Worm (Caenorhabditis elegans) whole organism, mixed stage, embryonic: ENCODE measurements around the gene alh-7.
A peak's percentile ranks its signal among the peaks of the same experiment; 100 is the strongest.

ENCODE experiments used
- M03D4.4 ChIP-seq: sonication (generic microtip); optimal IDR thresholded peaks from 2 replicates; lab custom pipeline; 2017; ENCODE audit warnings: mild to moderate bottlenecking, missing genetic modification characterization, missing compliant biosample characterization
- bed-3 ChIP-seq: fragments of 200-800 bp; sonication (Bioruptor generic); optimal IDR thresholded peaks from 3 replicates; lab custom pipeline; 2018; ENCODE audit warnings: mild to moderate bottlenecking, missing genetic modification characterization, moderate library complexity, missing compliant biosample characterization
- blmp-1 ChIP-seq: fragments of 150-350 bp; optimal IDR thresholded peaks from 2 replicates; lab custom pipeline; 2014; ENCODE audit warnings: missing biosample characterization, missing genetic modification characterization
- ceh-39 ChIP-seq: fragments of 150-350 bp; optimal IDR thresholded peaks from 2 replicates; lab custom pipeline; 2014; ENCODE audit warnings: missing biosample characterization, missing genetic modification characterization
- ceh-83 ChIP-seq: fragments of 200-800 bp; sonication (Bioruptor generic); optimal IDR thresholded peaks from 2 replicates; lab custom pipeline; 2018; ENCODE audit warnings: mild to moderate bottlenecking, missing genetic modification characterization, missing compliant biosample characterization
- ces-1 ChIP-seq: fragments of 150-350 bp; optimal IDR thresholded peaks from 2 replicates; lab custom pipeline; 2014; ENCODE audit warnings: missing biosample characterization, missing genetic modification reagents, missing genetic modification characterization
- cnd-1 ChIP-seq: fragments of 200-800 bp; sonication (Bioruptor generic); optimal IDR thresholded peaks from 2 replicates; lab custom pipeline; 2018; ENCODE audit warnings: mild to moderate bottlenecking, missing genetic modification characterization, missing compliant biosample characterization
- elt-3 ChIP-seq: fragments of 150-350 bp; optimal IDR thresholded peaks from 2 replicates; lab custom pipeline; 2014; ENCODE audit warnings: missing biosample characterization, missing genetic modification characterization
- flh-1 ChIP-seq: fragments of 200-800 bp; sonication (Bioruptor generic); optimal IDR thresholded peaks from 2 replicates; lab custom pipeline; 2018; ENCODE audit warnings: mild to moderate bottlenecking, missing genetic modification characterization, moderate library complexity, missing compliant biosample characterization
- ham-2 ChIP-seq: fragments of 200-800 bp; sonication (Bioruptor generic); optimal IDR thresholded peaks from 2 replicates; lab custom pipeline; 2018; ENCODE audit warnings: mild to moderate bottlenecking, missing genetic modification characterization, missing compliant biosample characterization
- hlh-1 ChIP-seq: fragments of 150-350 bp; optimal IDR thresholded peaks from 2 replicates; lab custom pipeline; 2014; ENCODE audit warnings: missing biosample characterization, missing genetic modification reagents, missing genetic modification characterization
- lin-13 ChIP-seq: fragments of 150-350 bp; optimal IDR thresholded peaks from 2 replicates; lab custom pipeline; 2014; ENCODE audit warnings: missing biosample characterization, missing genetic modification characterization
- lin-32 ChIP-seq: fragments of 200-800 bp; sonication (Bioruptor generic); optimal IDR thresholded peaks from 2 replicates; lab custom pipeline; 2018; ENCODE audit warnings: mild to moderate bottlenecking, missing genetic modification characterization, missing compliant biosample characterization
- lsy-2 ChIP-seq: fragments of 150-350 bp; optimal IDR thresholded peaks from 2 replicates; lab custom pipeline; 2014; ENCODE audit warnings: missing biosample characterization, missing genetic modification characterization
- mab-5 ChIP-seq: fragments of 150-350 bp; optimal IDR thresholded peaks from 2 replicates; lab custom pipeline; 2014; ENCODE audit warnings: missing biosample characterization, missing genetic modification characterization
- mep-1 ChIP-seq: fragments of 150-350 bp; optimal IDR thresholded peaks from 2 replicates; lab custom pipeline; 2017; ENCODE audit warnings: missing biosample characterization, missing genetic modification reagents, missing genetic modification characterization, inconsistent platforms
- mls-2 ChIP-seq: sonication (generic microtip); optimal IDR thresholded peaks from 2 replicates; lab custom pipeline; 2016; ENCODE audit warnings: mild to moderate bottlenecking, missing genetic modification characterization, moderate library complexity, missing compliant biosample characterization
- nhr-12 ChIP-seq: fragments of 150-350 bp; optimal IDR thresholded peaks from 2 replicates; lab custom pipeline; 2014; ENCODE audit warnings: missing biosample characterization, missing genetic modification characterization
- nhr-2 ChIP-seq: fragments of 150-350 bp; optimal IDR thresholded peaks from 2 replicates; lab custom pipeline; 2014; ENCODE audit warnings: missing biosample characterization, missing genetic modification characterization
- nhr-237 ChIP-seq: fragments of 150-350 bp; optimal IDR thresholded peaks from 2 replicates; lab custom pipeline; 2014; ENCODE audit warnings: missing biosample characterization, missing genetic modification characterization
- nhr-28 ChIP-seq: fragments of 150-350 bp; optimal IDR thresholded peaks from 2 replicates; lab custom pipeline; 2014; ENCODE audit warnings: missing biosample characterization, missing genetic modification characterization
- nhr-76 ChIP-seq: sonication (generic microtip); optimal IDR thresholded peaks from 2 replicates; lab custom pipeline; 2017; ENCODE audit warnings: missing biosample characterization, missing genetic modification characterization
- pha-4 ChIP-seq: fragments of 150-350 bp; optimal IDR thresholded peaks from 2 replicates; lab custom pipeline; 2018; ENCODE audit warnings: missing biosample characterization, missing genetic modification reagents, missing genetic modification characterization
- sem-2 ChIP-seq: fragments of 200-800 bp; sonication (Bioruptor generic); optimal IDR thresholded peaks from 2 replicates; lab custom pipeline; 2018; ENCODE audit warnings: mild to moderate bottlenecking, missing genetic modification characterization, missing compliant biosample characterization
- snpc-4 ChIP-seq: fragments of 150-350 bp; optimal IDR thresholded peaks from 2 replicates; lab custom pipeline; 2014; ENCODE audit warnings: missing biosample characterization, missing genetic modification characterization
- sptf-1 ChIP-seq: sonication (generic microtip); optimal IDR thresholded peaks from 2 replicates; lab custom pipeline; 2017; ENCODE audit warnings: mild to moderate bottlenecking, missing genetic modification characterization, moderate library complexity, missing compliant biosample characterization
- tbx-8 ChIP-seq: fragments of 200-800 bp; sonication (Bioruptor generic); optimal IDR thresholded peaks from 2 replicates; lab custom pipeline; 2018; ENCODE audit warnings: mild to moderate bottlenecking, missing genetic modification characterization, moderate library complexity, missing compliant biosample characterization
- unc-120 ChIP-seq: sonication (generic microtip); optimal IDR thresholded peaks from 2 replicates; lab custom pipeline; 2017; ENCODE audit warnings: missing genetic modification characterization, missing compliant biosample characterization; ENCODE audit not compliant: poor library complexity, severe bottlenecking
- unc-39 ChIP-seq: fragments of 150-350 bp; optimal IDR thresholded peaks from 2 replicates; lab custom pipeline; 2014; ENCODE audit warnings: missing biosample characterization, missing genetic modification characterization
- unc-62 ChIP-seq: fragments of 150-350 bp; optimal IDR thresholded peaks from 2 replicates; lab custom pipeline; 2014; ENCODE audit warnings: missing biosample characterization, missing genetic modification reagents, missing genetic modification characterization
- zip-8 ChIP-seq: fragments of 150-350 bp; optimal IDR thresholded peaks from 2 replicates; lab custom pipeline; 2014; ENCODE audit warnings: missing biosample characterization, missing genetic modification characterization
- ztf-11 ChIP-seq: fragments of 150-350 bp; optimal IDR thresholded peaks from 2 replicates; lab custom pipeline; 2014; ENCODE audit warnings: missing biosample characterization, missing genetic modification characterization

Gene alh-7

DNA sequence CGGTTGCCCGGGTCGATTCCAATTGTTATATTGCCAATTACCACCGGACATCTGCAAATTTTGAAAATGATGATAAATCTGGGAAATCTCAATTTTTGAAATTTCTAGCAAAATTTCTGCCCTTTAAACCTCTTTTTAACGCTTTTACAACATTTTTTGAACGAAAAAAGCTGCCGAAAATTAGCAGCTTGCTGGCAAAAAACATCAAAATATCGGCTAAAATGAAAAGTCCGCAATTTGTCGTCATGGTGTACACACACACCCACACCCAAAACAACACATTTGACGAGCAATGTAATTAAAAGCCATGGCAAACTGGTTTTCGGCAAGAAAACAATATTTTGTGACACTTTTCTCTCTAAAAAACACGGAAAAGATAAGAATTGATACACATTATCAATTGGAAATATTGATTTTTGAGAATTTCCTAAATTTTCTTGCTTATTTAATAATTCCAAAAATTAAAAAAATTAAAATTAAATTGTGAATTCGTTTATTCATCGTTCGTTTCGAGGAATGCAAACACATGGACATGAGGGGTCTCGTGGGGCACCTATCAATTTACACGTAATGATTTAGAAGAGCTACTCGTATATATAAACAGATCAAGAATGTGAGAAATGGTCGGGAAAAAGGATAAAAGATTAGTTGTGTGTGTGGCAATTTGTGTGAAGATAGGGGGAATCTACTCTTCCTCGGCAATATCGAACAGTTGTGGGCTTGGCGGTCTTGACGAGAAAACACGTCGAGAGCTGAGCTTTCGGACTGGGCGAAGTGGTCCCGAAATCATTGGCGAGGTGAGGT lies 30.8 kb downstream of the alh-7 start, which contains the start of gene pqn-27 (continued):
- TF ChIP-seq nhr-76 (no peak), mab-5 (tag; lab: Kevin White, UChicago) (peak; percentile 44), nhr-2 (tag; lab: Kevin White, UChicago) (no peak), sem-2 (no peak), zip-8 (tag; lab: Kevin White, UChicago) (no peak), ceh-39 (no peak), elt-3 (tag; lab: Kevin White, UChicago) (no peak), ham-2 (GFP tag; lab: Kevin White, UChicago) (peak; percentile 46), ztf-11 (tag; lab: Kevin White, UChicago) (no peak), nhr-28 (tag; lab: Kevin White, UChicago) (no peak), tbx-8 (no peak), ces-1 (GFP tag; lab: Kevin White, UChicago) (peak; percentile 87)

DNA sequence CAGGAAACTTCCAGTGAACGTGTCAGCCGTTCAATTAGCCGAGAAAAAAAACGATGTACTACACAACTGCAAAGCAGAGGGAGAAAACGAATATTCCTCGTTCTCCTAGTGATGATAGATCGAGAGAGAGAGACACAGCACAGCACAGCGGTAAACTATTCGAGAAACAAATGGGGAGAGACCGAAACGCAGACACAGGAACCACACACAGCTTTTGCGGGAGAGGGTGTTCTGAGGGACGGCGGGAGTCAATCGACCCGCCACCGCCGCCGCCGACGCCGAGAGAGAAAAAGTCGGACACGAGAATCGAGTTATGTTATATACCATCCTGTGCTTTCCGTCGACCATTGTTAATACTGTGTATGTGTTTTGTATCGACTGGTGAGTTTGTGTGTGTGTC lies 35.0 kb downstream of the alh-7 start:
- TF ChIP-seq pha-4 (tag; lab: Kevin White, UChicago) (peak; percentile 41), unc-120 (tag; lab: Kevin White, UChicago) (peak; percentile 32), hlh-1 (tag; lab: Kevin White, UChicago) (peak; percentile 28), cnd-1 (peak; percentile 18), bed-3 (GFP tag; lab: Kevin White, UChicago) (no peak), unc-62 (GFP tag; lab: Kevin White, UChicago) (peak; percentile 49)

DNA sequence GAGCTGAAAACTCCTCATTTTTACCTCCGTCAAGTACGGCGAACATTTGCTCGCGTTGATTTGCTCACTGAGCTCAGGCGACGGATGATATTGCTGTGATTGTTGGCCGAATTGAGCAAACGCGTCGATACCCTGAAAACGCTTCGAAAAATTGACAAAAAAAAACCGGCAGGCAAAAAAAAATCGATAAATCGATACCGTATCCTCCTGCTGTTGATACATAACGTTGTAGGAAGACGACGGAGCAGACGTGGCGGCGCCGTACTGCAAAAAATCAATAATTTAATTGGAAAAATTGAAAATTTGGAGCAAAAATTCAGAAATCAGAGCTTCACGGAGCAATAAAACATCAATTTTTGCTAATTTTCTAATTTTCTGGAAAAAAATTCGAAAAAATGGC lies 36.7 kb downstream of the alh-7 start:
- TF ChIP-seq sptf-1 (tag; lab: Kevin White, UChicago): no peak
- no peak for TF ChIP-seq lsy-2
- TF ChIP-seq lin-32 (GFP tag; lab: Kevin White, UChicago): no peak
- TF ChIP-seq unc-62 (GFP tag; lab: Kevin White, UChicago): no peak
- TF ChIP-seq ztf-11 (tag; lab: Kevin White, UChicago): no peak
- no peak for TF ChIP-seq snpc-4 (tag; lab: Kevin White, UChicago)
- no peak for TF ChIP-seq nhr-12
- TF ChIP-seq M03D4.4 (tag; lab: Kevin White, UChicago): no peak
- TF ChIP-seq mls-2: no peak
- TF ChIP-seq, all 35 proteins: peak for 0

- TF ChIP-seq ceh-83 (no peak), M03D4.4 (tag; lab: Kevin White, UChicago) (no peak), unc-120 (tag; lab: Kevin White, UChicago) (no peak), lin-32 (GFP tag; lab: Kevin White, UChicago) (no peak), cnd-1 (no peak), ces-1 (GFP tag; lab: Kevin White, UChicago) (no peak), flh-1 (GFP tag; lab: Kevin White, UChicago) (no peak), mab-5 (tag; lab: Kevin White, UChicago) (no peak), unc-39 (tag; lab: Kevin White, UChicago) (no peak), mls-2 (no peak), nhr-2 (tag; lab: Kevin White, UChicago) (no peak), nhr-76 (no peak), lsy-2 (no peak), ztf-11 (tag; lab: Kevin White, UChicago) (no peak), sem-2 (no peak), sptf-1 (tag; lab: Kevin White, UChicago) (no peak), blmp-1 (tag; lab: Kevin White, UChicago) (no peak), ham-2 (GFP tag; lab: Kevin White, UChicago) (no peak)
These were observed 40.3 kb downstream of the alh-7 start for ce11 chrII:13451321-13451720.

DNA sequence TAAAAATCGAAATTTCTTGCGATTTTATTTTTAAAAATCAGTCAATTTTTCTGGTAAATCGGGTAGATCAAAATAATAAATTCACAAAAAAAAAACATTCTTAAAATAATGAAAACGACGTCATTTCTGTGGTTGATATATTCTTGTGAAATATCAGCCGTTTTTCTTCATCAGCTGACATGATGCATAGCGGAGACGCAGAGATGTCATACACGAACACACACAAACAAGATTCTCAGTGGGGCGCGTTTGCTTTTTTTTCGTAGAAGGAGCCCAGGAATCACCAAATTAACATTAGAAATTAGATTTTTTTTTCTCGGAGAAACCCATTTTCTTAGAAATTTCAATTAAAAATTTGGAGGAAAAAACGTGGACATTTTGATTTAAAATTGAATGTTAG lies 43.9 kb downstream of the alh-7 start:
- TF ChIP-seq ces-1 (GFP tag; lab: Kevin White, UChicago) (peak; percentile 71), mls-2 (no peak), unc-62 (GFP tag; lab: Kevin White, UChicago) (peak; percentile 38), mep-1 (tag; lab: Kevin White, UChicago) (peak; percentile 75), pha-4 (tag; lab: Kevin White, UChicago) (peak; percentile 58), hlh-1 (tag; lab: Kevin White, UChicago) (peak; percentile 76), ztf-11 (tag; lab: Kevin White, UChicago) (no peak), lin-13 (tag; lab: Kevin White, UChicago) (peak; percentile 68), nhr-2 (tag; lab: Kevin White, UChicago) (no peak), nhr-237 (tag; lab: Kevin White, UChicago) (peak; percentile 77), blmp-1 (tag; lab: Kevin White, UChicago) (no peak), lsy-2 (peak; percentile 67), ceh-39 (peak; percentile 37), mab-5 (tag; lab: Kevin White, UChicago) (no peak)
